Fruit fly (Drosophila melanogaster): ENCODE results near the gene Ocrl.
A peak's percentile ranks its signal among the peaks of the same experiment; 100 is the strongest.

Gene Ocrl

DNA sequence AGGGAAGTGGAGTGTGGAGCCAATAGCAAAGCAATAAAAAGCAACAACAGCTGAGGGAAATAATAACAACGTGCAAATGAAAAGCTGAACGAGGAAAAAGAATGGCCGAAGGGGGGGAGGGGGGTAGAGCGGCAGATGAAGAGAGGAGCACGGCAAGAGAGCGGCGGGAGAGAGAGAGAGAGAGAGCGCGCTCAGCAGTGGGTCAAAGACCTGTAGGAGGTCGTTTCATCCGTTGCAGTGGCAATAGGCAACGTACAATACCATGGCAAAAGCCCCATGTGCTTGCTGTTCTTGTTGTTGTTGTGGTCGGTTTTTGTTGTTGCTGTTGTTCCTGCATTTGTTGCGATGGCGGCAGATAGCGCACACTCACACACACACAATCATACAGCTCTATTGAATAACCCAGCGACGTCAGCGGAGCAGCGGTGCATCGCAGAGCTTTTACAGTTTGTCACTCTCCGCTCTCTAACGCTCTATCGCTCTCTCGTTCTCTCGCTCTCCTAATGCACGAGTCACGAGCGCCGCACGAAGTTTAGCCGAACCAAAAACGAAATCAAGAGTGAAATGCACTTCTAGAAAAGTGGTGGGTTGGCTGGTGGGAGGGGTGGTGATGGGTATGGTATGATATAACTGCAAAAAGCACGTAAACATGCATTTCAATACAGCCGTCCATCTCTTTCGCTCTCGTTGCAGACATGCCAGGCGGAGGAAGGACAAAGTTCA is 53.3 kb downstream of the Ocrl start (continued):
- TF ChIP-seq eg (GFP tag; IDR thresholded peaks at IDR 0.05) (peak; percentile 49; the same call in 1 of the 3 replicates), Hr4 (GFP tag; optimal IDR thresholded peaks at IDR 0.05) (no peak), CG1621 (tag; optimal IDR thresholded peaks at IDR 0.05) (no peak), CG11762 (GFP tag; optimal IDR thresholded peaks at IDR 0.05; ENCODE audit: insufficient read depth) (no peak), Eip75B (GFP tag; optimal IDR thresholded peaks at IDR 0.05) (no peak), CG10631 (GFP tag; optimal IDR thresholded peaks at IDR 0.05) (no peak), CG11294 (GFP tag; IDR thresholded peaks at IDR 0.05) (no peak), CG32006 (GFP tag; optimal IDR thresholded peaks at IDR 0.05) (no peak), CG34406 (GFP tag; optimal IDR thresholded peaks at IDR 0.05) (no peak), Smox (GFP tag; optimal IDR thresholded peaks at IDR 0.05) (no peak), net (GFP tag; optimal IDR thresholded peaks at IDR 0.05) (no peak), esn (GFP tag; optimal IDR thresholded peaks at IDR 0.05) (no peak), Hr39 (GFP tag; optimal IDR thresholded peaks at IDR 0.05) (no peak), Gug (GFP tag; IDR thresholded peaks at IDR 0.05) (no peak), ss (GFP tag; optimal IDR thresholded peaks at IDR 0.05) (no peak), CG8632 (GFP tag; optimal IDR thresholded peaks at IDR 0.05) (no peak), acj6 (GFP tag; optimal IDR thresholded peaks at IDR 0.05) (no peak), vri (GFP tag; optimal IDR thresholded peaks at IDR 0.05) (peak; percentile 57), fd59A (GFP tag; optimal IDR thresholded peaks at IDR 0.05) (no peak), Sox102F (GFP tag; optimal IDR thresholded peaks at IDR 0.05) (no peak), CG16779 (tag; optimal IDR thresholded peaks at IDR 0.05) (peak; percentile 12), CG10669 (GFP tag; optimal IDR thresholded peaks at IDR 0.05) (no peak), spab (GFP tag; optimal IDR thresholded peaks at IDR 0.05) (no peak), CG31627 (GFP tag; optimal IDR thresholded peaks at IDR 0.05) (no peak), Blimp-1 (GFP tag; optimal IDR thresholded peaks at IDR 0.05) (no peak), CG3919 (GFP tag; optimal IDR thresholded peaks at IDR 0.05) (no peak), dsx (GFP tag; optimal IDR thresholded peaks at IDR 0.05; ENCODE audit: poor library complexity, severe bottlenecking) (no peak), Eip93F (GFP tag; optimal IDR thresholded peaks at IDR 0.05) (no peak), CG6276 (GFP tag; optimal IDR thresholded peaks at IDR 0.05) (peak; percentile 39), cyc (GFP tag; optimal IDR thresholded peaks at IDR 0.05) (no peak), fkh (GFP tag; optimal IDR thresholded peaks at IDR 0.05) (peak; percentile 12)

Measured in whole organism, prepupa.